Fruit fly (Drosophila melanogaster) whole organism, wandering third instar larva: ENCODE data around the gene CG4213.

Experiments used
- CG32264 ChIP-seq: fragments of 200-800 bp; sonication (Bioruptor generic); optimal IDR thresholded peaks from 2 replicates; lab custom pipeline; 2016; ENCODE audit warnings: missing biosample characterization, missing genetic modification characterization
- CG9705 ChIP-seq: fragments of 200-800 bp; sonication (Bioruptor generic); optimal IDR thresholded peaks from 2 replicates; lab custom pipeline; 2018; ENCODE audit warnings: missing biosample characterization, mild to moderate bottlenecking, missing genetic modification characterization
- CrebA ChIP-seq: fragments of 200-800 bp; sonication (Bioruptor generic); optimal IDR thresholded peaks from 2 replicates; lab custom pipeline; 2016; ENCODE audit warnings: missing biosample characterization, mild to moderate bottlenecking, missing genetic modification characterization, borderline replicate concordance
- Dfd ChIP-seq: fragments of >200 bp; optimal IDR thresholded peaks from 2 replicates; lab custom pipeline; 2017; ENCODE audit warnings: missing biosample characterization, missing genetic modification characterization
- GATAd ChIP-seq: sonication (Bioruptor generic); optimal IDR thresholded peaks from 2 replicates; lab custom pipeline; 2016; ENCODE audit warnings: missing biosample characterization, missing genetic modification characterization
- HLH106 ChIP-seq: fragments of 200-800 bp; optimal IDR thresholded peaks from 3 replicates; lab custom pipeline; 2019; ENCODE audit warnings: missing biosample characterization, mild to moderate bottlenecking, missing genetic modification characterization, moderate library complexity
- Hnf4 ChIP-seq: fragments of 200-800 bp; sonication (Bioruptor generic); optimal IDR thresholded peaks from 2 replicates; lab custom pipeline; 2016; ENCODE audit warnings: missing biosample characterization, mild to moderate bottlenecking, missing genetic modification characterization
- Hr78 ChIP-seq: fragments of >200 bp; optimal IDR thresholded peaks from 2 replicates; lab custom pipeline; 2017; ENCODE audit warnings: missing biosample characterization, missing genetic modification characterization
- Hr83 ChIP-seq: fragments of 200-300 bp; sonication (Bioruptor generic); optimal IDR thresholded peaks from 2 replicates; lab custom pipeline; 2016; ENCODE audit warnings: missing biosample characterization, mild to moderate bottlenecking, missing genetic modification characterization, moderate library complexity; ENCODE audit not compliant: poor library complexity, severe bottlenecking
- Jra ChIP-seq: sonication (Bioruptor generic); optimal IDR thresholded peaks from 2 replicates; lab custom pipeline; 2016; ENCODE audit warnings: missing biosample characterization, missing genetic modification characterization
- Mio ChIP-seq: sonication (Bioruptor generic); optimal IDR thresholded peaks from 2 replicates; lab custom pipeline; 2016; ENCODE audit warnings: missing biosample characterization, missing genetic modification characterization
- Myc ChIP-seq: fragments of >200 bp; optimal IDR thresholded peaks from 2 replicates; lab custom pipeline; 2017
- N ChIP-seq: fragments of >200 bp; optimal IDR thresholded peaks from 2 replicates; lab custom pipeline; 2018; ENCODE audit warnings: missing biosample characterization, missing external identifiers, missing genetic modification characterization
- OdsH ChIP-seq: fragments of 200-800 bp; sonication (Bioruptor generic); optimal IDR thresholded peaks from 2 replicates; lab custom pipeline; 2016; ENCODE audit warnings: missing biosample characterization, mild to moderate bottlenecking, missing genetic modification characterization
- Rel ChIP-seq, 2 experiments: fragments of 200-800 bp; sonication (Bioruptor generic) in 1 of 2; optimal IDR thresholded peaks; 2 replicates in 1 of 2; 3 replicates in 1 of 2; lab custom pipeline; 2016 to 2019; ENCODE audit warnings: mild to moderate bottlenecking in 2 of 2, missing biosample characterization in 2 of 2, missing genetic modification characterization in 2 of 2, moderate library complexity in 1 of 2
- Sp1 ChIP-seq: fragments of 200-800 bp; sonication (Bioruptor generic); optimal IDR thresholded peaks from 3 replicates; lab custom pipeline; 2019; ENCODE audit warnings: missing biosample characterization, mild to moderate bottlenecking, missing genetic modification characterization, moderate library complexity
- Vsx2 ChIP-seq: fragments of 200-300, 225-300 bp; sonication (Bioruptor generic); optimal IDR thresholded peaks from 2 replicates; lab custom pipeline; 2018; ENCODE audit warnings: missing biosample characterization, missing genetic modification characterization; ENCODE audit not compliant: partially characterized antibody
- br ChIP-seq: fragments of 200-800 bp; sonication (Bioruptor generic); optimal IDR thresholded peaks from 2 replicates; lab custom pipeline; 2016; ENCODE audit warnings: missing biosample characterization, missing genetic modification characterization
- brk ChIP-seq: fragments of 200-800 bp; sonication (Bioruptor generic); optimal IDR thresholded peaks from 2 replicates; lab custom pipeline; 2016; ENCODE audit warnings: missing biosample characterization, mild to moderate bottlenecking, missing genetic modification characterization
- dl ChIP-seq, 2 experiments: fragments of 175-275, 200-275 bp in 1 of 2; fragments of 200-275 bp in 1 of 2; sonication (Bioruptor generic); optimal IDR thresholded peaks; lab custom pipeline; 2018; ENCODE audit warnings: mild to moderate bottlenecking in 2 of 2, missing biosample characterization in 2 of 2, missing genetic modification characterization in 2 of 2, moderate library complexity in 2 of 2; ENCODE audit not compliant: partially characterized antibody in 2 of 2, insufficient read depth in 1 of 2
- dmrt93B ChIP-seq: fragments of 200-800 bp; sonication (Bioruptor generic); optimal IDR thresholded peaks from 2 replicates; lab custom pipeline; 2018; ENCODE audit warnings: missing biosample characterization, mild to moderate bottlenecking, missing genetic modification characterization
- dsf ChIP-seq: sonication (Bioruptor generic); optimal IDR thresholded peaks from 2 replicates; lab custom pipeline; 2016; ENCODE audit warnings: missing biosample characterization, missing genetic modification characterization, borderline replicate concordance
- ey ChIP-seq: fragments of 200-800 bp; sonication (Bioruptor generic); optimal IDR thresholded peaks from 2 replicates; lab custom pipeline; 2016; ENCODE audit warnings: missing biosample characterization, missing genetic modification characterization
- h ChIP-seq: fragments of 200-800 bp; sonication (Bioruptor generic); optimal IDR thresholded peaks from 3 replicates; lab custom pipeline; 2016; ENCODE audit warnings: missing biosample characterization, mild to moderate bottlenecking, missing genetic modification characterization
- jim ChIP-seq: fragments of 175-275, 200-325 bp; sonication (Bioruptor generic); optimal IDR thresholded peaks from 2 replicates; lab custom pipeline; 2016; ENCODE audit warnings: missing biosample characterization, mild to moderate bottlenecking, missing genetic modification characterization
- lola ChIP-seq: fragments of >200 bp; optimal IDR thresholded peaks from 2 replicates; lab custom pipeline; 2017; ENCODE audit warnings: missing biosample characterization, missing genetic modification characterization
- pan ChIP-seq: fragments of >200 bp; optimal IDR thresholded peaks from 2 replicates; lab custom pipeline; 2017
- psq ChIP-seq: fragments of 200-800 bp; sonication (Bioruptor generic); optimal IDR thresholded peaks from 3 replicates; lab custom pipeline; 2017; ENCODE audit warnings: missing biosample characterization, mild to moderate bottlenecking, missing genetic modification characterization, moderate library complexity
- rgr ChIP-seq: fragments of 200-800 bp; sonication (Bioruptor generic); optimal IDR thresholded peaks from 3 replicates; lab custom pipeline; 2016; ENCODE audit warnings: missing biosample characterization, mild to moderate bottlenecking, missing genetic modification characterization
- sage ChIP-seq: fragments of 200-800 bp; sonication (Bioruptor generic); optimal IDR thresholded peaks from 2 replicates; lab custom pipeline; 2016; ENCODE audit warnings: missing biosample characterization, mild to moderate bottlenecking, missing genetic modification characterization
- sv ChIP-seq: fragments of 200-800 bp; sonication (Bioruptor generic); optimal IDR thresholded peaks from 3 replicates; lab custom pipeline; 2016; ENCODE audit warnings: missing biosample characterization, missing genetic modification characterization
- tai ChIP-seq: sonication (Bioruptor generic); optimal IDR thresholded peaks from 2 replicates; lab custom pipeline; 2016; ENCODE audit warnings: missing biosample characterization, missing genetic modification characterization
- usp ChIP-seq: fragments of >200 bp; optimal IDR thresholded peaks from 2 replicates; lab custom pipeline; 2017; ENCODE audit warnings: missing biosample characterization, missing genetic modification characterization
- woc ChIP-seq: sonication (Bioruptor generic); optimal IDR thresholded peaks from 2 replicates; lab custom pipeline; 2016; ENCODE audit warnings: missing biosample characterization, mild to moderate bottlenecking, missing genetic modification characterization

The CG4213 gene

DNA sequence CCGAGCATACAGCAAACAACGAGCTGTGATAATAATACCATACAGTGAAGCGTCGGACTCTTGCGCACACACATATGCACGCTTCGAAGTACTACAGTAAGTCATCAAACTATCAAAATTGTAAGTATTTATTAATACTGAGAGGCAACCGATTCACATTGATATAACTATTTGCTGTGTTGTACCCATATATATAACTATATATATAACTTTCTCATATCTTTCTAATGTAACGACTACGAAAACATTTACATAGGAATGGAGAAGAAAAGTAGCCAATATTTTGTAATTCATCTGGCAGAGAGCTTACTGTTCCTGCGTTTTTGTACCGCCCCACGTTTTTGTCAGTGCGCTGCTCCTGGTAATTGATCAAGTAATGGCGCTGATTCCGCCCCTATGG is 10.9 kb upstream of the CG4213 start:
- TF ChIP-seq Jra (GFP tag; lab: Kevin White, UChicago) (no peak), ey (GFP tag; lab: Kevin White, UChicago) (peak; percentile 2)

dm6 chr2L:403627-404575 is 1.9 kb upstream of the CG4213 start, which contains the start of gene Polr1B:
Polr1B (plus strand) TSS chr2L:404285.
- TF ChIP-seq Myc (lab: Kevin White, UChicago): peak; percentile 74
- TF ChIP-seq woc (GFP tag; lab: Kevin White, UChicago): peak; percentile 70
- peak; percentile 18 for TF ChIP-seq CG9705 (GFP tag; lab: Kevin White, UChicago)
- TF ChIP-seq Sp1 (GFP tag; lab: Kevin White, UChicago): no peak
- TF ChIP-seq usp (GFP tag; lab: Kevin White, UChicago): no peak
- TF ChIP-seq h (GFP tag; lab: Kevin White, UChicago): no peak
- TF ChIP-seq Hr83: no peak
- no peak for TF ChIP-seq Jra (GFP tag; lab: Kevin White, UChicago)

DNA sequence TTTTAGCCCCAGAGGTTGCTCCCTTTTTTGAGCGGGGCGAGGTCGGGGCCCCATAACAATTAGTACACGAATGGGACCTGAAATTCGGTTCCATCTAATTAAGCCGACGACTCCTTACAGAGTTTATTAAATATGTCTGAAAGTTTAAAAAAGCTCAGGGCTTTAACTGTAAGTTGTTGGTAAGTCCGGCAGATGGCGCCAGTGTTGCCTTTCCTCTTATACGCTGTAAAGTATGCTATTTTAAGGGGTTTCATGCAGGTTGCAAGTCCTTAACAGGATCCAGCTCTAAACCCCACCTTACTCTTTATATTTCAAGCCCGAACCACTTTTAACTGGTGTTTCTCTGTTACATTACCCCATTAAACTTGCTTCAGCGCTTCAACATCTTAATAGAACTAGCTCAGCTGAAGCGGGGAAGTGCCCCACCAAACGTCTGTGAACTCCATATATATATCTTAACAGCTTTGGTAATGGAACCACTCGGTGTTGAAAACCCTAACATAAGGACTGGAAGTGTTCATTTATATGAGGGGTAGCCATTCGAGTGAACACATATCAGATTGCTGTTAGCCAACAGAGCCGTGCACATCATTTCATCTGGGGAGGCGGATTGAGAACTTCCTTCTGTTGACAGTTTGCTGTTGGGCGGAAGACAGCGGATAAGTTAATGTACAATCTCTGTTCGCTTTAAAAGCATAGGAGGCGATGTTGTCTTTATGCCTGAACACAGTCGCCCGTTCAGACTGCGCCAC is 6.5 kb downstream of the CG4213 start:
- no peak for TF ChIP-seq Hr78
- TF ChIP-seq Myc (lab: Kevin White, UChicago): peak; percentile 13

- TF ChIP-seq jim (GFP tag; lab: Kevin White, UChicago): no peak
Observed at dm6 chr2L:392529-392928, 9.5 kb downstream of the CG4213 start.

DNA sequence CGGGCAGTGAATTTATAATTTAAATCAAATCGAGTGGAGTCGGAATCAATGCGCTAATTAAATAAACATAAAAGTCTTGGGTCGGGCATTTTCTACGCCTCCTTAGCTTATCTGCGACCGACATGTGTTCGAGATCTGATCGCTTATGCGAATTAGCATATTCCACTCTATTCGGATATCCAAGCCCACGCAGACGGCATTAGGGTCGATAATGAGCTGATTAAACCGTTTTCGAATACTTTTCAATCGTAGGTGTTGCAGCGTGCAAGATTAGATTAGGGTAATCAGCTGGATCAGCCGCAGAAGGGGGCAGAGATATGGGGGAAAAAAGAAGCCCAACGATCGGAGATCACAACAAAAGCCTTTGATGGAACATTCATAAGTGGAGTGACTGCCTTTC is 11.5 kb downstream of the CG4213 start:
- TF ChIP-seq dmrt93B (GFP tag; lab: Kevin White, UChicago): no peak
- no peak for TF ChIP-seq Vsx2 (GFP tag; lab: Kevin White, UChicago)
- TF ChIP-seq, all 38 proteins: peak for 0

DNA sequence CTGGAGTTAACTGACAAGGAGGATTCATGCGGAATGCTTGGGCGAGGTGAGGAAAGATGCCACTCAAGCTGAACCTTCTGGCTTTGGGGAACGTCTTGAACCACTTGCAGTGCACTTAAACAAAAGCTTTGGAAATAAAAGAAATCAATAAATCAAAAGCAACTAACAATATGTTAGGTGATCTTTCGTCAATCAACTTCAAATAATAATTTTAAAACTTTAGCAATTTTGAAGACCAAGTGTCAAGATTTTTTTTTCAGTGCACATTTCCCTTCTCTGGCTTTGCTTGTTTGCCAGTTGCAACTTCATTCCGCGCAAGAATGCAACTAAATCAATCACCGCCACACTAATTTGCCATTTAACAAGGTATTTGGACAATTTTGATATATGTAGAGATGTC is 19.2 kb downstream of the CG4213 start:
- peak; percentile 12 for TF ChIP-seq sage (GFP tag; lab: Kevin White, UChicago)
- TF ChIP-seq psq (GFP tag; lab: Kevin White, UChicago): peak; percentile 43
- no peak for TF ChIP-seq Hr78
- TF ChIP-seq rgr: peak; percentile 67
- peak; percentile 36 for TF ChIP-seq woc (GFP tag; lab: Kevin White, UChicago)
- TF ChIP-seq h (GFP tag; lab: Kevin White, UChicago): peak; percentile 72
- TF ChIP-seq Hr83: no peak
- peak; percentile 5 for TF ChIP-seq dmrt93B (GFP tag; lab: Kevin White, UChicago)
- no peak for TF ChIP-seq CG9705 (GFP tag; lab: Kevin White, UChicago)
- peak; percentile 62 for TF ChIP-seq HLH106
- no peak for TF ChIP-seq CG32264 (GFP tag; lab: Kevin White, UChicago)
- TF ChIP-seq GATAd (GFP tag; lab: Kevin White, UChicago): no peak
- no peak for TF ChIP-seq Rel (GFP tag; optimal IDR thresholded peaks at IDR 0.05; lab: Kevin White, UChicago)
- peak; percentile 1 for TF ChIP-seq Rel (tag; optimal IDR thresholded peaks at IDR 0.05; lab: Kevin White, UChicago)
- peak; percentile 67 for TF ChIP-seq Hnf4 (GFP tag; lab: Kevin White, UChicago)
- TF ChIP-seq Dfd (GFP tag; lab: Kevin White, UChicago): no peak
- no peak for TF ChIP-seq usp (GFP tag; lab: Kevin White, UChicago)
- peak; percentile 64 for TF ChIP-seq brk (GFP tag; lab: Kevin White, UChicago)
- no peak for TF ChIP-seq tai (GFP tag; lab: Kevin White, UChicago)
- TF ChIP-seq Vsx2 (GFP tag; lab: Kevin White, UChicago): no peak
- no peak for TF ChIP-seq CrebA
- peak; percentile 63 for TF ChIP-seq ey (GFP tag; lab: Kevin White, UChicago)
- TF ChIP-seq Myc (lab: Kevin White, UChicago): no peak
- TF ChIP-seq sv (GFP tag; lab: Kevin White, UChicago): no peak
- TF ChIP-seq Sp1 (GFP tag; lab: Kevin White, UChicago): peak; percentile 55
- no peak for TF ChIP-seq Mio (GFP tag; lab: Kevin White, UChicago)
- no peak for TF ChIP-seq jim (GFP tag; lab: Kevin White, UChicago)
- peak; percentile 70 for TF ChIP-seq br (GFP tag; lab: Kevin White, UChicago)
- TF ChIP-seq dsf (GFP tag; lab: Kevin White, UChicago): no peak
- TF ChIP-seq OdsH (GFP tag; lab: Kevin White, UChicago): peak; percentile 57
- peak; percentile 19 for TF ChIP-seq Jra (GFP tag; lab: Kevin White, UChicago)
- TF ChIP-seq dl (GFP tag; optimal IDR thresholded peaks at IDR 0.05; lab: Kevin White, UChicago; ENCODE audit: insufficient read depth in 1 of 2, partially characterized antibody in 2 of 2): no peak
- TF ChIP-seq N (GFP tag; lab: Kevin White, UChicago): no peak
- no peak for TF ChIP-seq lola (GFP tag; lab: Kevin White, UChicago)
- TF ChIP-seq pan (lab: Kevin White, UChicago): no peak
